Worm (Caenorhabditis elegans) whole organism, mixed stage, embryonic: ENCODE data around the gene crn-6.

ENCODE experiments used
- elt-1 ChIP-seq: sonication (generic microtip); optimal IDR thresholded peaks from 2 replicates; lab custom pipeline; 2017; ENCODE audit warnings: missing genetic modification characterization, mild to moderate bottlenecking, missing compliant biosample characterization, antibody characterized with exemption, moderate library complexity, borderline replicate concordance; ENCODE audit not compliant: insufficient read depth
- lin-13 ChIP-seq: fragments of 150-350 bp; optimal IDR thresholded peaks from 2 replicates; lab custom pipeline; 2014; ENCODE audit warnings: missing biosample characterization, missing genetic modification characterization
- mep-1 ChIP-seq: fragments of 150-350 bp; optimal IDR thresholded peaks from 2 replicates; lab custom pipeline; 2017; ENCODE audit warnings: missing biosample characterization, missing genetic modification reagents, missing genetic modification characterization, inconsistent platforms
- nhr-28 ChIP-seq: fragments of 150-350 bp; optimal IDR thresholded peaks from 2 replicates; lab custom pipeline; 2014; ENCODE audit warnings: missing biosample characterization, missing genetic modification characterization
- pha-4 ChIP-seq: fragments of 150-350 bp; optimal IDR thresholded peaks from 2 replicates; lab custom pipeline; 2018; ENCODE audit warnings: missing biosample characterization, missing genetic modification reagents, missing genetic modification characterization
- unc-39 ChIP-seq: fragments of 150-350 bp; optimal IDR thresholded peaks from 2 replicates; lab custom pipeline; 2014; ENCODE audit warnings: missing biosample characterization, missing genetic modification characterization

DNA sequence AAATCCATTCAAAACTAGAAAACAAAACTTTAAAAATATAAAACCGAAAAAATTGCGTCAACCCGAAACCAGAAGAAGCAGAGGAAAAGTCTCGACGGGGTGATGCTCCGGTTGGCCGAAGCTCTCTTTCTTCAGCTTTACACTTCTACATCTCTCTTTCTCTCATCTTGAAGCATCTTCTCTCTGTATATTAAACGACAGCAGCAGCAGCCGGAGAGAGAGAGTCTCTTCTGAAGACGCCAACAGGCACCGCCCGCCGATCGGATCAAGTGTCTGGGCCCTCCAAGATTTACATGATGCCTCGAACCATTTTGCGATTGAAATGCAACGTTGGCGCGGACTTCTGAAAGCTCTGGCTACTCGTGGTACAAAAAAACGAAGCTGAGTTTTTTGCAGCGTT lies 20.3 kb upstream of the crn-6 start:
- TF ChIP-seq lin-13 (tag; lab: Kevin White, UChicago) (no peak), pha-4 (tag; lab: Kevin White, UChicago) (no peak), unc-39 (tag; lab: Kevin White, UChicago) (no peak), nhr-28 (tag; lab: Kevin White, UChicago) (no peak), elt-1 (no peak), mep-1 (tag; lab: Kevin White, UChicago) (no peak)
